Worm (Caenorhabditis elegans): ENCODE results near the gene kel-1.

- TF ChIP-seq aly-2 (tag; optimal IDR thresholded peaks at IDR 0.05), result no peak
- no peak for TF ChIP-seq ztf-11 (tag; optimal IDR thresholded peaks at IDR 0.05)
- TF ChIP-seq lin-1 (GFP tag; IDR thresholded peaks at IDR 0.05), result no peak
- TF ChIP-seq skn-1 (tag; optimal IDR thresholded peaks at IDR 0.05), result no peak
- TF ChIP-seq ama-1 (optimal IDR thresholded peaks at IDR 0.05), result no peak
- no peak for TF ChIP-seq rbr-2 (tag; optimal IDR thresholded peaks at IDR 0.05)
These were observed 36.9 kb downstream of the kel-1 start for ce11 chrII:11725615-11726014.
